Worm (Caenorhabditis elegans): ENCODE results near the gene F57B9.3.

- TF ChIP-seq ceh-36 (tag; optimal IDR thresholded peaks at IDR 0.05) (no peak), ets-7 (tag; optimal IDR thresholded peaks at IDR 0.05) (no peak), ama-1 (optimal IDR thresholded peaks at IDR 0.05) (no peak), hmbx-1 (tag; optimal IDR thresholded peaks at IDR 0.05) (no peak), tra-4 (tag; optimal IDR thresholded peaks at IDR 0.05) (no peak), pes-1 (GFP tag; IDR thresholded peaks at IDR 0.05) (no peak), tbx-37 (GFP tag; conservative IDR thresholded peaks at IDR 0.05) (no peak), sea-1 (GFP tag; conservative IDR thresholded peaks at IDR 0.05) (no peak), ceh-13 (GFP tag; optimal IDR thresholded peaks at IDR 0.05) (no peak)
Measured at ce11 chrIII:6988060-6988459, 48.4 kb downstream of the F57B9.3 start.
